Fruit fly (Drosophila melanogaster): ENCODE data around the gene CG33322.

The CG33322 gene

dm6 chr2L:20821249-20822024 is 5.4 kb upstream of the CG33322 start (continued):
- no peak for TF ChIP-seq CG10462 (GFP tag; optimal IDR thresholded peaks at IDR 0.05)
- TF ChIP-seq Bdp1 (GFP tag; optimal IDR thresholded peaks at IDR 0.05): no peak
- no peak for TF ChIP-seq Xbp1 (GFP tag; optimal IDR thresholded peaks at IDR 0.05)
- peak; percentile 38; the same call in 1 of the 3 replicates for TF ChIP-seq HLH4C (GFP tag; IDR thresholded peaks at IDR 0.05; ENCODE audit: partially characterized antibody)
- TF ChIP-seq CG17385 (GFP tag; optimal IDR thresholded peaks at IDR 0.05): peak; percentile 17
- TF ChIP-seq CG8290 (GFP tag; optimal IDR thresholded peaks at IDR 0.05): no peak
- peak in 1 of 2 experiments; percentile 19 for TF ChIP-seq CG8290 (tag; optimal IDR thresholded peaks at IDR 0.05)
- TF ChIP-seq HHEX (GFP tag; optimal IDR thresholded peaks at IDR 0.05): no peak
- TF ChIP-seq salm (tag; optimal IDR thresholded peaks at IDR 0.05): no peak
- TF ChIP-seq CG17359 (tag; optimal IDR thresholded peaks at IDR 0.05): peak; percentile 44
- TF ChIP-seq chinmo (GFP tag; IDR thresholded peaks at IDR 0.05; ENCODE audit: partially characterized antibody): peak; percentile 82; the same call in 3 of the 4 replicates
- TF ChIP-seq CG31224 (GFP tag; IDR thresholded peaks at IDR 0.05): peak; percentile 100
- no peak for TF ChIP-seq HLH3B (GFP tag; IDR thresholded peaks at IDR 0.05)
- no peak for TF ChIP-seq CG13296 (GFP tag; optimal IDR thresholded peaks at IDR 0.05)
- no peak for TF ChIP-seq lbe (GFP tag; optimal IDR thresholded peaks at IDR 0.05)
- no peak for TF ChIP-seq CG7963 (GFP tag; IDR thresholded peaks at IDR 0.05; ENCODE audit: partially characterized antibody)
- peak; percentile 91 for TF ChIP-seq CG6175 (GFP tag; IDR thresholded peaks at IDR 0.05)
- no peak for TF ChIP-seq CG9932 (GFP tag; IDR thresholded peaks at IDR 0.05)
- TF ChIP-seq pnt (GFP tag; optimal IDR thresholded peaks at IDR 0.05): no peak
- no peak for TF ChIP-seq Gug (GFP tag; IDR thresholded peaks at IDR 0.05)
- TF ChIP-seq ken (GFP tag; IDR thresholded peaks at IDR 0.05): no peak
- TF ChIP-seq eve (GFP tag; optimal IDR thresholded peaks at IDR 0.05): no peak
- TF ChIP-seq CG17361 (GFP tag; IDR thresholded peaks at IDR 0.05): no peak
- no peak for TF ChIP-seq nerfin-1 (tag; optimal IDR thresholded peaks at IDR 0.05)
- peak; percentile 8 for TF ChIP-seq Fer3 (tag; optimal IDR thresholded peaks at IDR 0.05)
- TF ChIP-seq CG6272 (GFP tag; IDR thresholded peaks at IDR 0.05): no peak
- TF ChIP-seq gfzf (GFP tag; optimal IDR thresholded peaks at IDR 0.05): no peak
- no peak for TF ChIP-seq CG11696 (GFP tag; IDR thresholded peaks at IDR 0.05)
- TF ChIP-seq CG31388 (GFP tag; optimal IDR thresholded peaks at IDR 0.05): no peak
- no peak for TF ChIP-seq jing (GFP tag; optimal IDR thresholded peaks at IDR 0.05)
- TF ChIP-seq wek (GFP tag; optimal IDR thresholded peaks at IDR 0.05): no peak
- no peak for TF ChIP-seq hth (optimal IDR thresholded peaks at IDR 0.05)
- peak in 1 of 2 experiments; percentile 25 for TF ChIP-seq Pdp1 (GFP tag; optimal IDR thresholded peaks at IDR 0.05)
- peak; percentile 67 for TF ChIP-seq grau (tag; optimal IDR thresholded peaks at IDR 0.05)
- TF ChIP-seq az2 (GFP tag; optimal IDR thresholded peaks at IDR 0.05): no peak
- no peak for TF ChIP-seq Ptx1 (GFP tag; IDR thresholded peaks at IDR 0.05)
- peak; percentile 9 for TF ChIP-seq MTF-1 (GFP tag; optimal IDR thresholded peaks at IDR 0.05; ENCODE audit: borderline replicate concordance)
- TF ChIP-seq gce (GFP tag; IDR thresholded peaks at IDR 0.05): peak; percentile 22; the same call in 1 of the 3 replicates
- no peak for TF ChIP-seq CG18619 (GFP tag; optimal IDR thresholded peaks at IDR 0.05)
- peak; percentile 60 for TF ChIP-seq unc-4 (GFP tag; IDR thresholded peaks at IDR 0.05; ENCODE audit: partially characterized antibody)
- no peak for TF ChIP-seq Dref (GFP tag; IDR thresholded peaks at IDR 0.05)
- no peak for TF ChIP-seq CG6765 (GFP tag; optimal IDR thresholded peaks at IDR 0.05)
- TF ChIP-seq PHDP (tag; optimal IDR thresholded peaks at IDR 0.05): no peak
- no peak for TF ChIP-seq Chrac-16 (GFP tag; optimal IDR thresholded peaks at IDR 0.05)
- no peak for TF ChIP-seq tup (GFP tag; optimal IDR thresholded peaks at IDR 0.05)
- peak; percentile 47 for TF ChIP-seq klu (GFP tag; IDR thresholded peaks at IDR 0.05)
- TF ChIP-seq ato (GFP tag; IDR thresholded peaks at IDR 0.05; ENCODE audit: partially characterized antibody): 0 out of 2 replicates have a peak, but pooled peaks have one; percentile 50
- no peak for TF ChIP-seq zen (tag; optimal IDR thresholded peaks at IDR 0.05)
- no peak for TF ChIP-seq CG13624 (GFP tag; optimal IDR thresholded peaks at IDR 0.05)
- 0 out of 3 replicates have a peak, but pooled peaks have one; percentile 24 for TF ChIP-seq Dbx (GFP tag; IDR thresholded peaks at IDR 0.05)

All from whole organism, embryonic.